Worm (Caenorhabditis elegans): ENCODE results near the gene cpr-9.

ce11 chrV:11978179-11978578, 24.7 kb upstream of the cpr-9 start, which contains the start of gene mif-2:
- TF ChIP-seq dao-5 (tag; optimal IDR thresholded peaks at IDR 0.05) (no peak), W03F9.2 (tag; optimal IDR thresholded peaks at IDR 0.05) (no peak), him-1 (tag; optimal IDR thresholded peaks at IDR 0.05) (no peak)

Measured in whole organism, L4/young adult.